Fruit fly (Drosophila melanogaster) whole organism, embryonic: Measurements from ENCODE around the gene CG14286.
A peak's percentile ranks its signal among the peaks of the same experiment; 100 is the strongest.

ENCODE experiments used
- Ada2b ChIP-seq: fragments of 200-800 bp; sonication (Bioruptor generic); IDR thresholded peaks from 2 replicates; pipeline ENCODE4 v1.3.6; 2022; ENCODE audit warnings: missing biosample characterization, missing genetic modification characterization
- Aef1 ChIP-seq: fragments of 200-800 bp; sonication (Bioruptor generic); IDR thresholded peaks from 3 replicates; pipeline ENCODE4 v1.3.6; 2022; ENCODE audit warnings: missing biosample characterization, missing genetic modification characterization
- Bteb2 ChIP-seq: fragments of 200-800 bp; sonication (Bioruptor generic); optimal IDR thresholded peaks from 2 replicates; lab custom pipeline; 2016; ENCODE audit warnings: missing biosample characterization, missing genetic modification characterization
- CG1024 ChIP-seq: fragments of 200-800 bp; sonication (Bioruptor generic); IDR thresholded peaks from 2 replicates; pipeline ENCODE4 v1.3.6; 2022; ENCODE audit warnings: missing biosample characterization, missing genetic modification characterization
- CG10366 ChIP-seq: fragments of 200-800 bp; sonication (Bioruptor generic); IDR thresholded peaks from 2 replicates; pipeline ENCODE4 v1.3.6; 2022; ENCODE audit warnings: missing biosample characterization, missing genetic modification characterization
- CG13775 ChIP-seq: fragments of 200-800 bp; sonication (Bioruptor generic); optimal IDR thresholded peaks from 3 replicates; lab custom pipeline; 2017; ENCODE audit warnings: missing biosample characterization, mild to moderate bottlenecking, missing genetic modification characterization
- CG14050 ChIP-seq: fragments of 200-800 bp; sonication (Bioruptor generic); IDR thresholded peaks from 3 replicates; pipeline ENCODE4 v1.3.6; 2022; ENCODE audit warnings: missing biosample characterization, missing genetic modification characterization
- CG15269 ChIP-seq: fragments of 200-800 bp; sonication (Bioruptor generic); optimal IDR thresholded peaks from 2 replicates; lab custom pipeline; 2018; ENCODE audit warnings: missing biosample characterization, mild to moderate bottlenecking, missing genetic modification characterization, moderate library complexity
- CG17361 ChIP-seq: fragments of 200-800 bp; sonication (Bioruptor generic); IDR thresholded peaks from 3 replicates; pipeline ENCODE4 v1.3.6; 2022; ENCODE audit warnings: missing biosample characterization, missing genetic modification characterization
- CG17568 ChIP-seq: fragments of 200-800 bp; sonication (Bioruptor generic); optimal IDR thresholded peaks from 2 replicates; lab custom pipeline; 2018; ENCODE audit warnings: missing biosample characterization, mild to moderate bottlenecking, missing genetic modification characterization, moderate library complexity
- CG18764 ChIP-seq: fragments of 200-800 bp; sonication (Bioruptor generic); optimal IDR thresholded peaks from 3 replicates; lab custom pipeline; 2016; ENCODE audit warnings: missing biosample characterization, missing genetic modification characterization
- CG2199 ChIP-seq: fragments of 200-800 bp; sonication (Bioruptor generic); IDR thresholded peaks from 3 replicates; pipeline ENCODE4 v1.3.6; 2022; ENCODE audit warnings: missing biosample characterization, missing genetic modification characterization
- CG34376 ChIP-seq: fragments of 200-800 bp; sonication (Bioruptor generic); optimal IDR thresholded peaks from 2 replicates; lab custom pipeline; 2018; ENCODE audit warnings: missing biosample characterization, mild to moderate bottlenecking, missing genetic modification characterization
- CG6654 ChIP-seq: fragments of 200-800 bp; sonication (Bioruptor generic); optimal IDR thresholded peaks from 2 replicates; lab custom pipeline; 2017; ENCODE audit warnings: missing biosample characterization, mild to moderate bottlenecking, missing genetic modification characterization
- CG6791 ChIP-seq: fragments of 200-800 bp; sonication (Bioruptor generic); IDR thresholded peaks from 3 replicates; pipeline ENCODE4 v1.3.6; 2022; ENCODE audit warnings: missing biosample characterization, missing genetic modification characterization; ENCODE audit not compliant: partially characterized antibody
- CG7839 ChIP-seq: fragments of 200-800 bp; sonication (Bioruptor generic); optimal IDR thresholded peaks from 3 replicates; lab custom pipeline; 2018; ENCODE audit warnings: missing biosample characterization, mild to moderate bottlenecking, missing genetic modification characterization, moderate library complexity
- CG8281 ChIP-seq: fragments of 200-800 bp; sonication (Bioruptor generic); optimal IDR thresholded peaks from 2 replicates; lab custom pipeline; 2018; ENCODE audit warnings: missing biosample characterization, mild to moderate bottlenecking, missing genetic modification characterization, moderate library complexity
- CG9215 ChIP-seq: fragments of 200-800 bp; sonication (Bioruptor generic); IDR thresholded peaks from 2 replicates; pipeline ENCODE4 v1.3.6; 2022; ENCODE audit warnings: missing biosample characterization, missing genetic modification characterization
- Ets65A ChIP-seq: fragments of 200-800 bp; sonication (Bioruptor generic); peaks from one replicate; lab custom pipeline; 2016; ENCODE audit warnings: missing biosample characterization, missing genetic modification characterization
- GATAe ChIP-seq: fragments of 200-800 bp; sonication (Bioruptor generic); conservative IDR thresholded peaks from 2 replicates; pipeline ENCODE4 v1.3.6; 2022; ENCODE audit warnings: missing biosample characterization, missing genetic modification characterization
- H15 ChIP-seq: fragments of 200-800 bp; sonication (Bioruptor generic); IDR thresholded peaks from 3 replicates; pipeline ENCODE4 v1.3.6; 2022; ENCODE audit warnings: missing biosample characterization, missing genetic modification characterization
- HLH4C ChIP-seq: fragments of 200-800 bp; sonication (Bioruptor generic); IDR thresholded peaks from 3 replicates; pipeline ENCODE4 v1.3.6; 2022; ENCODE audit warnings: missing biosample characterization, missing genetic modification characterization; ENCODE audit not compliant: partially characterized antibody
- Hand ChIP-seq: fragments of 200-800 bp; sonication (Bioruptor generic); optimal IDR thresholded peaks from 2 replicates; lab custom pipeline; 2017; ENCODE audit warnings: mild to moderate bottlenecking, missing biosample characterization, missing genetic modification reagents, missing genetic modification characterization
- Hmr ChIP-seq: fragments of 200-800 bp; sonication (Bioruptor generic); optimal IDR thresholded peaks from 3 replicates; lab custom pipeline; 2017; ENCODE audit warnings: mild to moderate bottlenecking, missing biosample characterization, missing genetic modification reagents, missing genetic modification characterization
- Myb ChIP-seq: fragments of 200-800 bp; sonication (Bioruptor generic); optimal IDR thresholded peaks from 2 replicates; lab custom pipeline; 2016; ENCODE audit warnings: missing biosample characterization, missing genetic modification characterization
- Sox102F ChIP-seq: fragments of 200-800 bp; sonication (Bioruptor generic); optimal IDR thresholded peaks from 2 replicates; lab custom pipeline; 2018; ENCODE audit warnings: missing biosample characterization, mild to moderate bottlenecking, missing genetic modification characterization, moderate library complexity
- Taf1 ChIP-seq: fragments of 200-800 bp; sonication (Bioruptor generic); IDR thresholded peaks from 2 replicates; pipeline ENCODE4 v1.3.6; 2022; ENCODE audit warnings: missing biosample characterization, missing genetic modification characterization
- Trl ChIP-seq, 3 experiments: fragments of >200 bp in 2 of 3; fragments of 200-800 bp in 1 of 3; sonication (Bioruptor generic) in 1 of 3; optimal IDR thresholded peaks; 2 replicates in 1 of 3; 3 replicates in 2 of 3; lab custom pipeline; 2016 to 2017; ENCODE audit warnings: missing biosample characterization in 1 of 3, missing genetic modification characterization in 1 of 3
- aop ChIP-seq: fragments of 200-800 bp; sonication (Bioruptor generic); IDR thresholded peaks from 2 replicates; pipeline ENCODE4 v1.3.6; 2022; ENCODE audit warnings: missing biosample characterization, missing genetic modification characterization
- bab2 ChIP-seq: fragments of 200-800 bp; sonication (Bioruptor generic); optimal IDR thresholded peaks from 2 replicates; lab custom pipeline; 2016; ENCODE audit warnings: missing biosample characterization, missing genetic modification characterization
- bbx ChIP-seq: fragments of 200-800 bp; sonication (Bioruptor generic); IDR thresholded peaks from 2 replicates; pipeline ENCODE4 v1.3.6; 2022; ENCODE audit warnings: missing biosample characterization, missing genetic modification characterization; ENCODE audit not compliant: partially characterized antibody
- bigmax ChIP-seq: fragments of 200-800 bp; sonication (Bioruptor generic); optimal IDR thresholded peaks from 2 replicates; lab custom pipeline; 2018; ENCODE audit warnings: missing biosample characterization, mild to moderate bottlenecking, missing genetic modification characterization
- bsh ChIP-seq, 2 experiments: fragments of 200-800 bp; sonication (Bioruptor generic); optimal IDR thresholded peaks; 2 replicates each; lab custom pipeline; 2017 to 2018; ENCODE audit warnings: mild to moderate bottlenecking in 2 of 2, missing biosample characterization in 2 of 2, missing genetic modification characterization in 2 of 2, moderate library complexity in 1 of 2
- chn ChIP-seq: fragments of 200-800 bp; sonication (Bioruptor generic); optimal IDR thresholded peaks from 2 replicates; lab custom pipeline; 2016; ENCODE audit warnings: missing biosample characterization, missing genetic modification characterization
- crol ChIP-seq: fragments of 200-800 bp; sonication (Bioruptor generic); IDR thresholded peaks from 2 replicates; pipeline ENCODE4 v1.3.6; 2022; ENCODE audit warnings: missing biosample characterization, missing genetic modification characterization
- crp ChIP-seq, 2 experiments: fragments of 200-800 bp; sonication (Bioruptor generic); optimal IDR thresholded peaks; 2 replicates in 1 of 2; 3 replicates in 1 of 2; lab custom pipeline; 2017; ENCODE audit warnings: missing biosample characterization in 2 of 2, missing genetic modification characterization in 2 of 2, mild to moderate bottlenecking in 1 of 2, moderate library complexity in 1 of 2
- dmrt11E ChIP-seq: fragments of 200-800 bp; sonication (Bioruptor generic); optimal IDR thresholded peaks from 3 replicates; lab custom pipeline; 2018; ENCODE audit warnings: missing biosample characterization, mild to moderate bottlenecking, missing genetic modification characterization, moderate library complexity
- dpn ChIP-seq, 2 experiments: fragments of 200-800 bp; sonication (Bioruptor generic); optimal IDR thresholded peaks; 3 replicates each; lab custom pipeline; 2016; ENCODE audit warnings: missing biosample characterization in 2 of 2, missing genetic modification characterization in 2 of 2
- dysf ChIP-seq: fragments of 200-800 bp; sonication (Bioruptor generic); IDR thresholded peaks from 3 replicates; pipeline ENCODE4 v1.3.6; 2022; ENCODE audit warnings: missing biosample characterization, missing genetic modification characterization
- kah ChIP-seq: fragments of 200-800 bp; sonication (Bioruptor generic); optimal IDR thresholded peaks from 2 replicates; lab custom pipeline; 2018; ENCODE audit warnings: missing biosample characterization, mild to moderate bottlenecking, missing genetic modification characterization
- ken ChIP-seq: fragments of 200-800 bp; sonication (Bioruptor generic); IDR thresholded peaks from 3 replicates; pipeline ENCODE4 v1.3.6; 2022; ENCODE audit warnings: missing biosample characterization, missing genetic modification characterization
- peb ChIP-seq: fragments of 200-800 bp; sonication (Bioruptor generic); IDR thresholded peaks from 2 replicates; pipeline ENCODE4 v1.3.6; 2022; ENCODE audit warnings: missing biosample characterization, missing genetic modification characterization
- run ChIP-seq: fragments of 200-800 bp; sonication (Bioruptor generic); optimal IDR thresholded peaks from 3 replicates; lab custom pipeline; 2018; ENCODE audit warnings: missing biosample characterization, mild to moderate bottlenecking, missing genetic modification characterization
- seq ChIP-seq: fragments of 200-800 bp; sonication (Bioruptor generic); IDR thresholded peaks from 2 replicates; pipeline ENCODE4 v1.3.6; 2022; ENCODE audit warnings: missing biosample characterization, missing genetic modification characterization
- sisA ChIP-seq: fragments of 200-800 bp; sonication (Bioruptor generic); IDR thresholded peaks from 2 replicates; pipeline ENCODE4 v1.3.6; 2022; ENCODE audit warnings: missing biosample characterization, missing genetic modification characterization
- sug ChIP-seq: fragments of 200-800 bp; optimal IDR thresholded peaks from 2 replicates; lab custom pipeline; 2019; ENCODE audit warnings: missing biosample characterization, mild to moderate bottlenecking, missing genetic modification characterization, moderate library complexity
- tin ChIP-seq: fragments of 200-800 bp; sonication (Bioruptor generic); optimal IDR thresholded peaks from 3 replicates; lab custom pipeline; 2016; ENCODE audit warnings: missing biosample characterization, missing genetic modification characterization
- ttk ChIP-seq: fragments of 200-800 bp; sonication (Bioruptor generic); IDR thresholded peaks from 2 replicates; pipeline ENCODE4 v2.1.2; 2022; ENCODE audit warnings: missing biosample characterization, missing genetic modification characterization
- zen ChIP-seq: fragments of 200-800 bp; sonication (Bioruptor generic); optimal IDR thresholded peaks from 3 replicates; lab custom pipeline; 2018; ENCODE audit warnings: missing biosample characterization, mild to moderate bottlenecking, missing genetic modification characterization, moderate library complexity
- zfh2 ChIP-seq: fragments of 200-800 bp; sonication (Bioruptor generic); optimal IDR thresholded peaks from 2 replicates; lab custom pipeline; 2016; ENCODE audit warnings: missing biosample characterization, missing genetic modification characterization

Gene CG14286

dm6 chr3R:19023862-19024261 is at the start of gene CG14286, which contains the start of gene CG6005 (continued):
- TF ChIP-seq dmrt11E (tag; lab: Kevin White, UChicago), result no peak
- TF ChIP-seq CG13775 (GFP tag; lab: Kevin White, UChicago), result peak; percentile 42
- peak; percentile 63 for TF ChIP-seq zfh2
- no peak for TF ChIP-seq CG2199 (GFP tag; lab: Robert Waterston, UW)
- no peak for TF ChIP-seq CG17568 (GFP tag; lab: Kevin White, UChicago)
- TF ChIP-seq bigmax (GFP tag; lab: Kevin White, UChicago), result no peak
- peak; percentile 44 for TF ChIP-seq Hmr
- TF ChIP-seq CG10366, result peak; percentile 75
- peak; percentile 74 for TF ChIP-seq CG6791 (GFP tag; lab: Robert Waterston, UW)
- TF ChIP-seq CG1024 (GFP tag; lab: Robert Waterston, UW), result peak; percentile 28; the same call in 1 of the 2 replicates
- TF ChIP-seq ttk (GFP tag; lab: Robert Waterston, UW), result peak; percentile 73
- TF ChIP-seq Bteb2, result peak; percentile 64
- TF ChIP-seq Ets65A (GFP tag; lab: Kevin White, UChicago), result peak; percentile 30
- TF ChIP-seq CG15269 (tag; lab: Kevin White, UChicago), result peak; percentile 48
- no peak for TF ChIP-seq GATAe (GFP tag; lab: Robert Waterston, UW)
- TF ChIP-seq aop (GFP tag; lab: Robert Waterston, UW), result peak; percentile 67; the same call in 1 of the 2 replicates
- TF ChIP-seq kah (GFP tag; lab: Kevin White, UChicago), result no peak
- TF ChIP-seq sug (tag; lab: Kevin White, UChicago), result peak; percentile 59
- TF ChIP-seq CG8281, result no peak
- peak; percentile 58; the same call in 1 of the 3 replicates for TF ChIP-seq ken (GFP tag; lab: Robert Waterston, UW)
- peak; percentile 67 for TF ChIP-seq CG9215
- peak; percentile 37 for TF ChIP-seq Sox102F (GFP tag; lab: Kevin White, UChicago)
- TF ChIP-seq CG7839 (tag; lab: Kevin White, UChicago), result no peak
- TF ChIP-seq bab2 (GFP tag; lab: Kevin White, UChicago), result peak; percentile 69
- TF ChIP-seq Aef1 (GFP tag; lab: Robert Waterston, UW), result peak; percentile 65
- peak; percentile 39; the same call in 1 of the 2 replicates for TF ChIP-seq peb (GFP tag; lab: Robert Waterston, UW)
- TF ChIP-seq CG14050 (GFP tag; lab: Robert Waterston, UW), result peak; percentile 36; the same call in 1 of the 3 replicates
- peak; percentile 70 for TF ChIP-seq sisA (GFP tag; lab: Robert Waterston, UW)
- no peak for TF ChIP-seq crol
- TF ChIP-seq bbx, result peak; percentile 80
- TF ChIP-seq chn (GFP tag; lab: Kevin White, UChicago), result peak; percentile 78
- peak; percentile 75 for TF ChIP-seq HLH4C
- TF ChIP-seq Hand (GFP tag; lab: Kevin White, UChicago), result no peak
- peak in 1 of 2 experiments; percentile 38 for TF ChIP-seq bsh (GFP tag; optimal IDR thresholded peaks at IDR 0.05; lab: Kevin White, UChicago)
- no peak for TF ChIP-seq CG17361 (GFP tag; lab: Robert Waterston, UW)
- no peak for TF ChIP-seq run (tag; lab: Kevin White, UChicago)
- peak; percentile 58; the same call in 1 of the 3 replicates for TF ChIP-seq H15 (GFP tag; lab: Robert Waterston, UW)
- no peak for TF ChIP-seq Taf1 (GFP tag; lab: Robert Waterston, UW)
- peak; percentile 4 for TF ChIP-seq CG18764 (GFP tag; lab: Kevin White, UChicago)
- TF ChIP-seq CG6654 (GFP tag; lab: Kevin White, UChicago), result no peak
- TF ChIP-seq tin (GFP tag; lab: Kevin White, UChicago), result peak; percentile 36
- TF ChIP-seq Ada2b (GFP tag; lab: Robert Waterston, UW), result 0 out of 2 replicates have a peak, but pooled peaks have one; percentile 13
- TF ChIP-seq crp (GFP tag; optimal IDR thresholded peaks at IDR 0.05; lab: Kevin White, UChicago), result peak; percentile 74 to 97
- peak; percentile 63; the same call in 1 of the 2 replicates for TF ChIP-seq seq (GFP tag; lab: Robert Waterston, UW)
- TF ChIP-seq dpn (GFP tag; optimal IDR thresholded peaks at IDR 0.05; lab: Kevin White, UChicago), result peak; percentile 61 to 81
- no peak for TF ChIP-seq zen
- TF ChIP-seq CG34376 (GFP tag; lab: Kevin White, UChicago), result peak; percentile 17
- TF ChIP-seq Trl (optimal IDR thresholded peaks at IDR 0.05; lab: Kevin White, UChicago), result no peak
- TF ChIP-seq Trl (GFP tag; optimal IDR thresholded peaks at IDR 0.05; lab: Kevin White, UChicago), result peak; percentile 64
- peak; percentile 46 for TF ChIP-seq Myb (GFP tag; lab: Kevin White, UChicago)
- peak; percentile 64; the same call in 2 of the 3 replicates for TF ChIP-seq dysf (GFP tag; lab: Robert Waterston, UW)
